Fruit fly (Drosophila melanogaster) whole organism, embryonic: ENCODE measurements around the gene Vha68-1.

Source experiments
- BEAF-32 ChIP-seq: fragments of 200-800 bp; sonication (Bioruptor generic); optimal IDR thresholded peaks from 3 replicates; lab custom pipeline; 2017; ENCODE audit warnings: missing biosample characterization, missing genetic modification characterization, mild to moderate bottlenecking, moderate library complexity, missing genetic modification reagents
- Bteb2 ChIP-seq: fragments of 200-800 bp; sonication (Bioruptor generic); optimal IDR thresholded peaks from 2 replicates; lab custom pipeline; 2016; ENCODE audit warnings: missing biosample characterization, missing genetic modification characterization
- C15 ChIP-seq: fragments of 200-800 bp; sonication (Bioruptor generic); IDR thresholded peaks from 3 replicates; pipeline ENCODE4 v1.3.6; 2022; ENCODE audit warnings: missing biosample characterization, missing genetic modification characterization
- CG10274 ChIP-seq: fragments of 200-800 bp; sonication (Bioruptor generic); optimal IDR thresholded peaks from 3 replicates; lab custom pipeline; 2017; ENCODE audit warnings: missing biosample characterization, mild to moderate bottlenecking, missing genetic modification characterization
- CG10959 ChIP-seq: fragments of 200-800 bp; sonication (Bioruptor generic); IDR thresholded peaks from 2 replicates; pipeline ENCODE4 v1.3.6; 2022; ENCODE audit warnings: missing biosample characterization, missing genetic modification characterization
- CG12744 ChIP-seq: fragments of 200-800 bp; sonication (Bioruptor generic); optimal IDR thresholded peaks from 2 replicates; lab custom pipeline; 2016; ENCODE audit warnings: missing biosample characterization, missing genetic modification characterization
- CG13287 ChIP-seq: fragments of 200-800 bp; sonication (Bioruptor generic); IDR thresholded peaks from 2 replicates; pipeline ENCODE4 v1.3.6; 2022; ENCODE audit warnings: missing biosample characterization, missing genetic modification characterization; ENCODE audit not compliant: partially characterized antibody
- CG1529 ChIP-seq: fragments of 200-800 bp; sonication (Bioruptor generic); optimal IDR thresholded peaks from 3 replicates; lab custom pipeline; 2018; ENCODE audit warnings: missing biosample characterization, missing genetic modification characterization
- CG17829 ChIP-seq: fragments of 200-800 bp; optimal IDR thresholded peaks from 2 replicates; lab custom pipeline; 2019; ENCODE audit warnings: missing biosample characterization, mild to moderate bottlenecking, missing genetic modification characterization, moderate library complexity
- CG2116 ChIP-seq: fragments of 200-800 bp; sonication (Bioruptor generic); optimal IDR thresholded peaks from 3 replicates; lab custom pipeline; 2018; ENCODE audit warnings: missing biosample characterization, mild to moderate bottlenecking, missing genetic modification characterization
- CG2129 ChIP-seq: fragments of 200-800 bp; sonication (Bioruptor generic); IDR thresholded peaks from 2 replicates; pipeline ENCODE4 v1.3.6; 2022; ENCODE audit warnings: missing biosample characterization, missing genetic modification characterization; ENCODE audit not compliant: partially characterized antibody
- CG2199 ChIP-seq: fragments of 200-800 bp; sonication (Bioruptor generic); IDR thresholded peaks from 3 replicates; pipeline ENCODE4 v1.3.6; 2022; ENCODE audit warnings: missing biosample characterization, missing genetic modification characterization
- CG30020 ChIP-seq: fragments of 200-800 bp; optimal IDR thresholded peaks from 2 replicates; lab custom pipeline; 2019; ENCODE audit warnings: missing biosample characterization, mild to moderate bottlenecking, missing genetic modification characterization, moderate library complexity
- CG33557 ChIP-seq: fragments of 200-800 bp; sonication (Bioruptor generic); optimal IDR thresholded peaks from 2 replicates; lab custom pipeline; 2019; ENCODE audit warnings: missing biosample characterization, mild to moderate bottlenecking, missing genetic modification characterization, moderate library complexity
- CG3995 ChIP-seq: fragments of 200-800 bp; sonication (Bioruptor generic); optimal IDR thresholded peaks from 3 replicates; lab custom pipeline; 2016; ENCODE audit warnings: missing biosample characterization, missing genetic modification characterization
- CG6175 ChIP-seq: fragments of 200-800 bp; sonication (Bioruptor generic); IDR thresholded peaks from 3 replicates; pipeline ENCODE4 v1.3.6; 2022; ENCODE audit warnings: missing biosample characterization, missing genetic modification characterization
- CG6254 ChIP-seq: fragments of 200-800 bp; sonication (Bioruptor generic); optimal IDR thresholded peaks from 3 replicates; lab custom pipeline; 2017; ENCODE audit warnings: mild to moderate bottlenecking, missing biosample characterization, missing genetic modification reagents, missing genetic modification characterization
- CG8478 ChIP-seq: fragments of >200 bp; optimal IDR thresholded peaks from 2 replicates; lab custom pipeline; 2018
- CG9609 ChIP-seq: fragments of 200-800 bp; sonication (Bioruptor generic); optimal IDR thresholded peaks from 3 replicates; lab custom pipeline; 2016; ENCODE audit warnings: missing biosample characterization, missing genetic modification characterization
- CG9932 ChIP-seq: fragments of 200-800 bp; sonication (Bioruptor generic); IDR thresholded peaks from 2 replicates; pipeline ENCODE4 v1.3.6; 2022; ENCODE audit warnings: missing biosample characterization, missing genetic modification characterization
- CTCF ChIP-seq: fragments of 200-800 bp; sonication (Bioruptor generic); optimal IDR thresholded peaks from 2 replicates; lab custom pipeline; 2017; ENCODE audit warnings: missing biosample characterization, mild to moderate bottlenecking, missing genetic modification characterization, moderate library complexity
- Doc2 ChIP-seq: fragments of 200-800 bp; sonication (Bioruptor generic); IDR thresholded peaks from 2 replicates; pipeline ENCODE4 v1.3.6; 2022; ENCODE audit warnings: missing biosample characterization, missing genetic modification characterization
- Ets65A ChIP-seq: fragments of 200-800 bp; sonication (Bioruptor generic); peaks from one replicate; lab custom pipeline; 2016; ENCODE audit warnings: missing biosample characterization, missing genetic modification characterization
- Hmr ChIP-seq: fragments of 200-800 bp; sonication (Bioruptor generic); optimal IDR thresholded peaks from 3 replicates; lab custom pipeline; 2017; ENCODE audit warnings: mild to moderate bottlenecking, missing biosample characterization, missing genetic modification reagents, missing genetic modification characterization
- MBD-R2 ChIP-seq: fragments of 200-800 bp; sonication (Bioruptor generic); IDR thresholded peaks from 2 replicates; pipeline ENCODE4 v1.3.6; 2022; ENCODE audit warnings: missing biosample characterization, missing genetic modification characterization
- Med ChIP-seq: fragments of 200-800 bp; sonication (Bioruptor generic); peaks from one replicate; lab custom pipeline; 2016; ENCODE audit warnings: missing biosample characterization, missing genetic modification characterization, mild to moderate bottlenecking, inconsistent platforms, moderate library complexity
- Oaz ChIP-seq: fragments of 200-800 bp; sonication (Bioruptor generic); IDR thresholded peaks from 2 replicates; pipeline ENCODE4 v1.3.6; 2022; ENCODE audit warnings: missing biosample characterization, missing genetic modification characterization
- Ptx1 ChIP-seq: fragments of 200-800 bp; sonication (Bioruptor generic); IDR thresholded peaks from 2 replicates; pipeline ENCODE4 v1.3.6; 2022; ENCODE audit warnings: missing biosample characterization, missing genetic modification characterization
- Sin3A ChIP-seq: fragments of >200 bp; optimal IDR thresholded peaks from 2 replicates; lab custom pipeline; 2018
- Spps ChIP-seq: fragments of 200-800 bp; sonication (Bioruptor generic); optimal IDR thresholded peaks from 2 replicates; lab custom pipeline; 2018; ENCODE audit warnings: missing biosample characterization, mild to moderate bottlenecking, missing genetic modification characterization
- al ChIP-seq: fragments of 200-800 bp; sonication (Bioruptor generic); IDR thresholded peaks from 2 replicates; pipeline ENCODE4 v1.3.6; 2022; ENCODE audit warnings: missing biosample characterization, missing genetic modification characterization
- caup ChIP-seq: fragments of 200-800 bp; sonication (Bioruptor generic); optimal IDR thresholded peaks from 3 replicates; lab custom pipeline; 2017; ENCODE audit warnings: missing biosample characterization, mild to moderate bottlenecking, missing genetic modification characterization, moderate library complexity; ENCODE audit not compliant: severe bottlenecking
- chn ChIP-seq: fragments of 200-800 bp; sonication (Bioruptor generic); optimal IDR thresholded peaks from 2 replicates; lab custom pipeline; 2016; ENCODE audit warnings: missing biosample characterization, missing genetic modification characterization
- dati ChIP-seq: fragments of 200-800 bp; sonication (Bioruptor generic); IDR thresholded peaks from 2 replicates; pipeline ENCODE4 v1.3.6; 2022; ENCODE audit warnings: missing biosample characterization, missing genetic modification characterization
- dmrt11E ChIP-seq: fragments of 200-800 bp; sonication (Bioruptor generic); optimal IDR thresholded peaks from 3 replicates; lab custom pipeline; 2018; ENCODE audit warnings: missing biosample characterization, mild to moderate bottlenecking, missing genetic modification characterization, moderate library complexity
- exex ChIP-seq: fragments of 200-800 bp; sonication (Bioruptor generic); optimal IDR thresholded peaks from 4 replicates; lab custom pipeline; 2018; ENCODE audit warnings: missing biosample characterization, mild to moderate bottlenecking, missing genetic modification characterization, moderate library complexity
- kay ChIP-seq: fragments of 200-800 bp; sonication (Bioruptor generic); optimal IDR thresholded peaks from 2 replicates; lab custom pipeline; 2016; ENCODE audit warnings: missing biosample characterization, missing genetic modification characterization
- lbe ChIP-seq: fragments of 200-800 bp; sonication (Bioruptor generic); optimal IDR thresholded peaks from 2 replicates; lab custom pipeline; 2016; ENCODE audit warnings: missing biosample characterization, mild to moderate bottlenecking, missing genetic modification characterization
- nmo ChIP-seq: fragments of 200-800 bp; sonication (Bioruptor generic); optimal IDR thresholded peaks from 2 replicates; lab custom pipeline; 2018; ENCODE audit warnings: missing biosample characterization, mild to moderate bottlenecking, missing genetic modification characterization, moderate library complexity
- oc ChIP-seq: fragments of 200-800 bp; sonication (Bioruptor generic); optimal IDR thresholded peaks from 2 replicates; lab custom pipeline; 2018; ENCODE audit warnings: missing biosample characterization, mild to moderate bottlenecking, missing genetic modification characterization, moderate library complexity
- org-1 ChIP-seq: fragments of 200-800 bp; sonication (Bioruptor generic); optimal IDR thresholded peaks from 2 replicates; lab custom pipeline; 2017; ENCODE audit warnings: missing biosample characterization, missing genetic modification characterization
- pfk ChIP-seq: fragments of 200-800 bp; sonication (Bioruptor generic); optimal IDR thresholded peaks from 2 replicates; lab custom pipeline; 2018; ENCODE audit warnings: missing biosample characterization, mild to moderate bottlenecking, missing genetic modification characterization, moderate library complexity
- phol ChIP-seq: fragments of 200-800 bp; sonication (Bioruptor generic); optimal IDR thresholded peaks from 3 replicates; lab custom pipeline; 2018; ENCODE audit warnings: missing biosample characterization, mild to moderate bottlenecking, missing genetic modification characterization, moderate library complexity
- row ChIP-seq: fragments of 200-800 bp; sonication (Bioruptor generic); IDR thresholded peaks from 3 replicates; pipeline ENCODE4 v1.3.6; 2022; ENCODE audit warnings: missing biosample characterization, missing genetic modification characterization
- run ChIP-seq: fragments of 200-800 bp; sonication (Bioruptor generic); optimal IDR thresholded peaks from 3 replicates; lab custom pipeline; 2018; ENCODE audit warnings: missing biosample characterization, mild to moderate bottlenecking, missing genetic modification characterization
- sisA ChIP-seq: fragments of 200-800 bp; sonication (Bioruptor generic); IDR thresholded peaks from 2 replicates; pipeline ENCODE4 v1.3.6; 2022; ENCODE audit warnings: missing biosample characterization, missing genetic modification characterization
- slbo ChIP-seq: fragments of 200-800 bp; sonication (Bioruptor generic); IDR thresholded peaks from 2 replicates; pipeline ENCODE4 v1.3.6; 2022; ENCODE audit warnings: missing biosample characterization, missing genetic modification characterization
- stwl ChIP-seq: fragments of 200-800 bp; sonication (Bioruptor generic); optimal IDR thresholded peaks from 3 replicates; lab custom pipeline; 2018; ENCODE audit warnings: missing biosample characterization, mild to moderate bottlenecking, missing genetic modification characterization, moderate library complexity
- tup ChIP-seq: fragments of 200-800 bp; sonication (Bioruptor generic); optimal IDR thresholded peaks from 2 replicates; lab custom pipeline; 2016; ENCODE audit warnings: missing biosample characterization, mild to moderate bottlenecking, missing genetic modification characterization, moderate library complexity
- z ChIP-seq: fragments of 200-800 bp; sonication (Bioruptor generic); IDR thresholded peaks from 3 replicates; pipeline ENCODE4 v1.3.6; 2022; ENCODE audit warnings: missing biosample characterization, missing genetic modification characterization
- zen2 ChIP-seq: fragments of 200-800 bp; sonication (Bioruptor generic); IDR thresholded peaks from 3 replicates; pipeline ENCODE4 v1.3.6; 2022; ENCODE audit warnings: missing biosample characterization, missing genetic modification characterization; ENCODE audit not compliant: partially characterized antibody

The Vha68-1 gene

dm6 chr2L:13028923-13029322, 25.0 kb upstream of the Vha68-1 start:
- TF ChIP-seq tup (GFP tag; lab: Kevin White, UChicago) (no peak), CG2199 (GFP tag; lab: Robert Waterston, UW) (no peak), dati (GFP tag; lab: Robert Waterston, UW) (no peak), CG30020 (tag; lab: Kevin White, UChicago) (no peak), Bteb2 (GFP tag; lab: Kevin White, UChicago) (no peak), CG8478 (lab: Kevin White, UChicago) (peak; percentile 71), Ets65A (GFP tag; lab: Kevin White, UChicago) (peak; percentile 53), caup (GFP tag; lab: Kevin White, UChicago) (no peak), CG12744 (GFP tag; lab: Kevin White, UChicago) (no peak), Ptx1 (GFP tag; lab: Robert Waterston, UW) (no peak), al (GFP tag; lab: Robert Waterston, UW) (no peak), CG10274 (GFP tag; lab: Kevin White, UChicago) (no peak), org-1 (GFP tag; lab: Kevin White, UChicago) (no peak), slbo (GFP tag; lab: Robert Waterston, UW) (no peak), CG2116 (no peak), CG33557 (GFP tag; lab: Kevin White, UChicago) (no peak), CG9609 (GFP tag; lab: Kevin White, UChicago) (no peak), CG2129 (GFP tag; lab: Robert Waterston, UW) (no peak), exex (no peak), CG9932 (GFP tag; lab: Robert Waterston, UW) (peak; percentile 40; the same call in 1 of the 2 replicates), CG1529 (no peak), sisA (GFP tag; lab: Robert Waterston, UW) (no peak), CG10959 (GFP tag; lab: Robert Waterston, UW) (no peak), Med (GFP tag; lab: Kevin White, UChicago) (peak; percentile 35), chn (no peak), CTCF (no peak)
- TF ChIP-seq, all 482 proteins: peak for 4

dm6 chr2L:13021020-13021781, 17.3 kb upstream of the Vha68-1 start, which contains the start of gene CG9933:
CG9933 (minus strand) TSS chr2L:13021312.
- TF ChIP-seq Hmr (GFP tag; lab: Kevin White, UChicago) (no peak), Doc2 (GFP tag; lab: Robert Waterston, UW) (no peak), row (GFP tag; lab: Robert Waterston, UW) (peak; percentile 73), CG3995 (GFP tag; lab: Kevin White, UChicago) (peak; percentile 72), MBD-R2 (GFP tag; lab: Robert Waterston, UW) (peak; percentile 45; the same call in 1 of the 2 replicates), lbe (no peak), phol (tag; lab: Kevin White, UChicago) (peak; percentile 22), kay (GFP tag; lab: Kevin White, UChicago) (no peak), CG17829 (tag; lab: Kevin White, UChicago) (no peak), Spps (tag; lab: Kevin White, UChicago) (no peak), oc (tag; lab: Kevin White, UChicago) (no peak), z (GFP tag; lab: Robert Waterston, UW) (no peak), nmo (GFP tag; lab: Kevin White, UChicago) (peak; percentile 51), dmrt11E (no peak), CG6175 (GFP tag; lab: Robert Waterston, UW) (no peak), run (no peak), C15 (GFP tag; lab: Robert Waterston, UW) (no peak), zen2 (GFP tag; lab: Robert Waterston, UW) (no peak), BEAF-32 (peak; percentile 45), Oaz (GFP tag; lab: Robert Waterston, UW) (no peak), stwl (tag; lab: Kevin White, UChicago) (peak; percentile 58), CG13287 (GFP tag; lab: Robert Waterston, UW) (0 out of 2 replicates have a peak, but pooled peaks have one; percentile 17), Ptx1 (GFP tag; lab: Robert Waterston, UW) (no peak), Sin3A (peak; percentile 21), pfk (GFP tag; lab: Kevin White, UChicago) (peak; percentile 93), CG6254 (GFP tag; lab: Kevin White, UChicago) (no peak)
